Worm (Caenorhabditis elegans): ENCODE data around the gene str-254.

- TF ChIP-seq ama-1 (optimal IDR thresholded peaks at IDR 0.05) (no peak), hmg-4 (GFP tag; optimal IDR thresholded peaks at IDR 0.05) (no peak)
These were observed 32.4 kb downstream of the str-254 start, which contains the start of gene skr-3 for ce11 chrV:16120922-16121321.

Data from whole organism, early embryonic.